Fruit fly (Drosophila melanogaster) whole organism, embryonic: Measurements from ENCODE around the gene Lsp1alpha.
A peak's percentile ranks its signal among the peaks of the same experiment; 100 is the strongest.

ENCODE experiments used
- Bgb ChIP-seq: fragments of 200-800 bp; sonication (Bioruptor generic); IDR thresholded peaks from 2 replicates; pipeline ENCODE4 v1.3.6; 2022; ENCODE audit warnings: missing biosample characterization, missing genetic modification characterization; ENCODE audit not compliant: partially characterized antibody
- CG10321 ChIP-seq: fragments of 200-800 bp; sonication (Bioruptor generic); IDR thresholded peaks from 2 replicates; pipeline ENCODE4 v1.3.6; 2022; ENCODE audit warnings: missing biosample characterization, missing genetic modification characterization
- CG11398 ChIP-seq: fragments of 200-800 bp; sonication (Bioruptor generic); optimal IDR thresholded peaks from 2 replicates; lab custom pipeline; 2016; ENCODE audit warnings: missing biosample characterization, missing genetic modification characterization
- CG13296 ChIP-seq: fragments of 200-800 bp; sonication (Bioruptor generic); optimal IDR thresholded peaks from 3 replicates; lab custom pipeline; 2018; ENCODE audit warnings: missing biosample characterization, mild to moderate bottlenecking, missing genetic modification characterization
- CG17361 ChIP-seq: fragments of 200-800 bp; sonication (Bioruptor generic); IDR thresholded peaks from 3 replicates; pipeline ENCODE4 v1.3.6; 2022; ENCODE audit warnings: missing biosample characterization, missing genetic modification characterization
- CG17829 ChIP-seq: fragments of 200-800 bp; optimal IDR thresholded peaks from 2 replicates; lab custom pipeline; 2019; ENCODE audit warnings: missing biosample characterization, mild to moderate bottlenecking, missing genetic modification characterization, moderate library complexity
- CG17912 ChIP-seq: fragments of 200-800 bp; sonication (Bioruptor generic); optimal IDR thresholded peaks from 2 replicates; lab custom pipeline; 2018; ENCODE audit warnings: missing biosample characterization, mild to moderate bottlenecking, missing genetic modification characterization
- CG18262 ChIP-seq: fragments of 200-800 bp; optimal IDR thresholded peaks from 3 replicates; lab custom pipeline; 2019; ENCODE audit warnings: missing biosample characterization, mild to moderate bottlenecking, missing genetic modification characterization, moderate library complexity
- CG18619 ChIP-seq: fragments of 200-800 bp; sonication (Bioruptor generic); optimal IDR thresholded peaks from 3 replicates; lab custom pipeline; 2017; ENCODE audit warnings: missing biosample characterization, mild to moderate bottlenecking, missing genetic modification characterization
- CG18764 ChIP-seq: fragments of 200-800 bp; sonication (Bioruptor generic); optimal IDR thresholded peaks from 3 replicates; lab custom pipeline; 2016; ENCODE audit warnings: missing biosample characterization, missing genetic modification characterization
- CG2116 ChIP-seq: fragments of 200-800 bp; sonication (Bioruptor generic); optimal IDR thresholded peaks from 3 replicates; lab custom pipeline; 2018; ENCODE audit warnings: missing biosample characterization, mild to moderate bottlenecking, missing genetic modification characterization
- CG31388 ChIP-seq: fragments of 200-800 bp; sonication (Bioruptor generic); optimal IDR thresholded peaks from 2 replicates; lab custom pipeline; 2016; ENCODE audit warnings: missing biosample characterization, missing genetic modification characterization
- CG3847 ChIP-seq: fragments of 200-800 bp; sonication (Bioruptor generic); IDR thresholded peaks from 2 replicates; pipeline ENCODE4 v1.3.6; 2022; ENCODE audit warnings: missing biosample characterization, missing genetic modification characterization
- CG42726 ChIP-seq: fragments of 200-800 bp; sonication (Bioruptor generic); IDR thresholded peaks from 2 replicates; pipeline ENCODE4 v1.3.6; 2022; ENCODE audit warnings: missing biosample characterization, missing genetic modification characterization; ENCODE audit not compliant: partially characterized antibody
- CG4730 ChIP-seq: fragments of 200-800 bp; sonication (Bioruptor generic); IDR thresholded peaks from 2 replicates; pipeline ENCODE4 v1.3.6; 2022; ENCODE audit warnings: missing biosample characterization, missing genetic modification characterization
- CG6683 ChIP-seq: fragments of 200-800 bp; sonication (Bioruptor generic); optimal IDR thresholded peaks from 2 replicates; lab custom pipeline; 2017; ENCODE audit warnings: missing biosample characterization, mild to moderate bottlenecking, missing genetic modification characterization, missing genetic modification reagents
- CG7786 ChIP-seq: fragments of 200-800 bp; sonication (Bioruptor generic); optimal IDR thresholded peaks from 2 replicates; lab custom pipeline; 2016; ENCODE audit warnings: missing biosample characterization, missing genetic modification characterization
- CG8924 ChIP-seq: fragments of 200-800 bp; optimal IDR thresholded peaks from 3 replicates; lab custom pipeline; 2019; ENCODE audit warnings: missing biosample characterization, mild to moderate bottlenecking, missing genetic modification characterization, moderate library complexity
- Dll ChIP-seq: fragments of 200-800 bp; sonication (Bioruptor generic); IDR thresholded peaks from 4 replicates; pipeline ENCODE4 v1.3.6; 2022; ENCODE audit warnings: missing biosample characterization, missing genetic modification characterization; ENCODE audit not compliant: partially characterized antibody
- Doc2 ChIP-seq: fragments of 200-800 bp; sonication (Bioruptor generic); IDR thresholded peaks from 2 replicates; pipeline ENCODE4 v1.3.6; 2022; ENCODE audit warnings: missing biosample characterization, missing genetic modification characterization
- Dp ChIP-seq: fragments of 200-800 bp; sonication (Bioruptor generic); optimal IDR thresholded peaks from 2 replicates; lab custom pipeline; 2018; ENCODE audit warnings: missing biosample characterization, mild to moderate bottlenecking, missing genetic modification characterization, moderate library complexity
- HLHmδ ChIP-seq: fragments of 200-800 bp; sonication (Bioruptor generic); optimal IDR thresholded peaks from 2 replicates; lab custom pipeline; 2018; ENCODE audit warnings: missing biosample characterization, mild to moderate bottlenecking, missing genetic modification characterization, moderate library complexity
- HmgD ChIP-seq: fragments of 200-800 bp; sonication (Bioruptor generic); optimal IDR thresholded peaks from 3 replicates; lab custom pipeline; 2016; ENCODE audit warnings: missing biosample characterization, missing genetic modification characterization
- MTF-1 ChIP-seq: fragments of 200-800 bp; sonication (Bioruptor generic); optimal IDR thresholded peaks from 2 replicates; lab custom pipeline; 2018; ENCODE audit warnings: missing biosample characterization, mild to moderate bottlenecking, missing genetic modification characterization, borderline replicate concordance
- Optix ChIP-seq: fragments of 200-800 bp; sonication (Bioruptor generic); IDR thresholded peaks from 3 replicates; pipeline ENCODE4 v1.3.6; 2022; ENCODE audit warnings: missing biosample characterization, missing genetic modification characterization
- Pdp1 ChIP-seq, 2 experiments: fragments of 200-800 bp; sonication (Bioruptor generic); optimal IDR thresholded peaks; 3 replicates each; lab custom pipeline; 2016; ENCODE audit warnings: missing biosample characterization in 2 of 2, missing genetic modification characterization in 2 of 2, mild to moderate bottlenecking in 1 of 2, moderate library complexity in 1 of 2
- Scr ChIP-seq: fragments of 200-800 bp; sonication (Bioruptor generic); IDR thresholded peaks from 2 replicates; pipeline ENCODE4 v1.3.6; 2022; ENCODE audit warnings: missing biosample characterization, missing genetic modification characterization; ENCODE audit not compliant: partially characterized antibody
- Usf ChIP-seq: fragments of 200-800 bp; sonication (Bioruptor generic); optimal IDR thresholded peaks from 2 replicates; lab custom pipeline; 2017; ENCODE audit warnings: missing genotype, missing biosample characterization, missing genetic modification characterization
- aop ChIP-seq: fragments of 200-800 bp; sonication (Bioruptor generic); IDR thresholded peaks from 2 replicates; pipeline ENCODE4 v1.3.6; 2022; ENCODE audit warnings: missing biosample characterization, missing genetic modification characterization
- crc ChIP-seq: fragments of 200-800 bp; sonication (Bioruptor generic); optimal IDR thresholded peaks from 2 replicates; lab custom pipeline; 2016; ENCODE audit warnings: missing biosample characterization, missing genetic modification characterization
- crol ChIP-seq: fragments of 200-800 bp; sonication (Bioruptor generic); IDR thresholded peaks from 2 replicates; pipeline ENCODE4 v1.3.6; 2022; ENCODE audit warnings: missing biosample characterization, missing genetic modification characterization
- dpn ChIP-seq, 2 experiments: fragments of 200-800 bp; sonication (Bioruptor generic); optimal IDR thresholded peaks; 3 replicates each; lab custom pipeline; 2016; ENCODE audit warnings: missing biosample characterization in 2 of 2, missing genetic modification characterization in 2 of 2
- dysf ChIP-seq: fragments of 200-800 bp; sonication (Bioruptor generic); IDR thresholded peaks from 3 replicates; pipeline ENCODE4 v1.3.6; 2022; ENCODE audit warnings: missing biosample characterization, missing genetic modification characterization
- esg ChIP-seq: fragments of 200-800 bp; sonication (Bioruptor generic); conservative IDR thresholded peaks from 2 replicates; pipeline ENCODE4 v1.3.6; 2022; ENCODE audit warnings: missing biosample characterization, missing genetic modification characterization
- ewg ChIP-seq: fragments of 200-800 bp; sonication (Bioruptor generic); optimal IDR thresholded peaks from 3 replicates; lab custom pipeline; 2017; ENCODE audit warnings: mild to moderate bottlenecking, missing biosample characterization, missing genetic modification reagents, missing genetic modification characterization
- fd3F ChIP-seq: fragments of 200-800 bp; sonication (Bioruptor generic); optimal IDR thresholded peaks from 2 replicates; lab custom pipeline; 2018; ENCODE audit warnings: missing biosample characterization, mild to moderate bottlenecking, missing genetic modification characterization, moderate library complexity
- h ChIP-seq: fragments of >200 bp; optimal IDR thresholded peaks from 2 replicates; lab custom pipeline; 2017
- ham ChIP-seq: fragments of 200-800 bp; sonication (Bioruptor generic); IDR thresholded peaks from 2 replicates; pipeline ENCODE4 v1.3.6; 2022; ENCODE audit warnings: missing biosample characterization, missing genetic modification characterization
- hth ChIP-seq: fragments of >200 bp; optimal IDR thresholded peaks from 2 replicates; lab custom pipeline; 2017; ENCODE audit warnings: inconsistent platforms
- nau ChIP-seq: fragments of 200-800 bp; sonication (Bioruptor generic); optimal IDR thresholded peaks from 3 replicates; lab custom pipeline; 2017; ENCODE audit warnings: missing biosample characterization, mild to moderate bottlenecking, missing genetic modification characterization, missing genetic modification reagents
- otp ChIP-seq: fragments of 200-800 bp; sonication (Bioruptor generic); IDR thresholded peaks from 3 replicates; pipeline ENCODE4, ENCODE4 v1.3.6; 2022; ENCODE audit warnings: missing biosample characterization, missing genetic modification characterization
- pfk ChIP-seq: fragments of 200-800 bp; sonication (Bioruptor generic); optimal IDR thresholded peaks from 2 replicates; lab custom pipeline; 2018; ENCODE audit warnings: missing biosample characterization, mild to moderate bottlenecking, missing genetic modification characterization, moderate library complexity
- phol ChIP-seq: fragments of 200-800 bp; sonication (Bioruptor generic); optimal IDR thresholded peaks from 3 replicates; lab custom pipeline; 2018; ENCODE audit warnings: missing biosample characterization, mild to moderate bottlenecking, missing genetic modification characterization, moderate library complexity
- prd ChIP-seq, 3 experiments: fragments of >200 bp in 2 of 3; fragments of 200-800 bp in 1 of 3; sonication (Bioruptor generic) in 1 of 3; optimal IDR thresholded peaks in 2 of 3; IDR thresholded peaks in 1 of 3; 2 replicates in 2 of 3; 3 replicates in 1 of 3; pipeline versions ENCODE4 v1.3.6 to Lab custom; 2017 to 2022; ENCODE audit warnings: missing biosample characterization in 1 of 3, missing genetic modification characterization in 1 of 3
- ro ChIP-seq: fragments of 200-800 bp; sonication (Bioruptor generic); IDR thresholded peaks from 2 replicates; pipeline ENCODE4 v1.3.6; 2022; ENCODE audit warnings: missing biosample characterization, missing genetic modification characterization
- schlank ChIP-seq: fragments of 200-800 bp; sonication (Bioruptor generic); optimal IDR thresholded peaks from 2 replicates; lab custom pipeline; 2018; ENCODE audit warnings: missing biosample characterization, mild to moderate bottlenecking, missing genetic modification characterization
- stc ChIP-seq: fragments of 200-800 bp; sonication (Bioruptor generic); IDR thresholded peaks from 2 replicates; pipeline ENCODE4 v1.3.6; 2022; ENCODE audit warnings: missing biosample characterization, missing genetic modification characterization
- toy ChIP-seq: fragments of 200-800 bp; sonication (Bioruptor generic); IDR thresholded peaks from 2 replicates; pipeline ENCODE4 v1.3.6; 2022; ENCODE audit warnings: missing biosample characterization, missing genetic modification characterization
- wor ChIP-seq: fragments of 200-800 bp; sonication (Bioruptor generic); IDR thresholded peaks from 2 replicates; pipeline ENCODE4 v1.3.6; 2022; ENCODE audit warnings: missing biosample characterization, missing genetic modification characterization
- zfh1 ChIP-seq: fragments of 200-800 bp; sonication (Bioruptor generic); IDR thresholded peaks from 3 replicates; pipeline ENCODE4 v1.3.6; 2022; ENCODE audit warnings: missing biosample characterization, missing genetic modification characterization

Lsp1alpha gene

DNA sequence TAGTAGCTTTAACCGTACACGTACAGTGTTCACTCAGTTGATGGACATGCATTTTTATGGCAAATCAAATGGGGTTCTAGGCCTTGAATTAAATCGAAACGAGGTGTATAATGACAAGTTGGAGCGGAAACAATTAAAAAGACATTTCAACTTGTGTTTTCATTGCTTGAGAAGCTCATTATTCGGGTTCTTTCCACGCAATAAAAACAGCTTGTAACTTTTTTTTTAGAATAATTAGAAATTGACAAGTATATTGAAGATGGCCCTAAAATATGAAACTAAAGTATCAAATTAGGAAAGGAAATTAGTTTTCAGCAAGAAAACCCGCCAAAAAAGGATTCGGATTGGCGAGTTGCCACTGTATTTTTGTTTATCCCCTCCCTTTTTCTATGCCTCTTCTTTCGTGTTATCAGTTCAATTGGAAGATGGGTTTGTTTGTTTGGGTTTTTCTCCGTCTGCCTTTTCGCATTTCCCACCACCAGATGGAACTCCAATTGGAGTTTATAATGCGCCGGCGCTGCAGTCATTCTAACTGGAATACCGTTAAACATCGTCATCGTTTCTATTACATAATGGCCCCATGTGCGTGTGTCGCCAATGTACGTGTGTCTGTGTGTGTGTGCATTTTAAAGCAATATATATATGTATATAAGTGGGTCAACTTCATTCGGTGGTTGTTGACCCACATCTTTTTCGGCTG lies 23.4 kb upstream of the Lsp1alpha start (continued):
- TF ChIP-seq CG18619 (GFP tag; lab: Kevin White, UChicago), result no peak
- no peak for TF ChIP-seq CG18764 (GFP tag; lab: Kevin White, UChicago)
- TF ChIP-seq phol (tag; lab: Kevin White, UChicago), result peak; percentile 57
- peak; percentile 18 for TF ChIP-seq CG11398 (GFP tag; lab: Kevin White, UChicago)
- TF ChIP-seq prd (optimal IDR thresholded peaks at IDR 0.05; lab: Kevin White, UChicago), result no peak
- TF ChIP-seq prd (GFP tag; IDR thresholded peaks at IDR 0.05; lab: Robert Waterston, UW), result peak; percentile 39; the same call in 2 of the 3 replicates
- no peak for TF ChIP-seq fd3F (GFP tag; lab: Kevin White, UChicago)
- TF ChIP-seq CG8924 (tag; lab: Kevin White, UChicago), result no peak
- TF ChIP-seq CG7786, result peak; percentile 13
- TF ChIP-seq crc (GFP tag; lab: Kevin White, UChicago), result peak; percentile 51
- TF ChIP-seq CG17829 (tag; lab: Kevin White, UChicago), result peak; percentile 15
- no peak for TF ChIP-seq wor
- TF ChIP-seq dpn (GFP tag; optimal IDR thresholded peaks at IDR 0.05; lab: Kevin White, UChicago), result peak; percentile 30 to 60
- peak; percentile 4 for TF ChIP-seq CG13296 (GFP tag; lab: Kevin White, UChicago)
- no peak for TF ChIP-seq CG6683 (GFP tag; lab: Kevin White, UChicago)
- TF ChIP-seq otp, result no peak
- no peak for TF ChIP-seq ham
- TF ChIP-seq h (lab: Kevin White, UChicago), result no peak
- TF ChIP-seq toy (GFP tag; lab: Robert Waterston, UW), result no peak
- no peak for TF ChIP-seq Scr
- TF ChIP-seq CG10321, result no peak
- peak; percentile 47 for TF ChIP-seq CG18262 (tag; lab: Kevin White, UChicago)
- TF ChIP-seq Optix (GFP tag; lab: Robert Waterston, UW), result no peak
- no peak for TF ChIP-seq zfh1 (GFP tag; lab: Robert Waterston, UW)
- TF ChIP-seq stc (GFP tag; lab: Robert Waterston, UW), result no peak
- TF ChIP-seq hth (lab: Kevin White, UChicago), result no peak
- TF ChIP-seq HLHmδ (GFP tag; lab: Kevin White, UChicago), result no peak
- TF ChIP-seq CG42726 (GFP tag; lab: Robert Waterston, UW), result no peak
- no peak for TF ChIP-seq CG17912 (GFP tag; lab: Kevin White, UChicago)
- no peak for TF ChIP-seq CG2116 (GFP tag; lab: Kevin White, UChicago)
- peak; percentile 2 for TF ChIP-seq ewg (GFP tag; lab: Kevin White, UChicago)
- no peak for TF ChIP-seq ro (GFP tag; lab: Robert Waterston, UW)
- no peak for TF ChIP-seq Bgb
- TF ChIP-seq CG3847 (GFP tag; lab: Robert Waterston, UW), result no peak
- TF ChIP-seq pfk, result no peak
- TF ChIP-seq CG4730 (GFP tag; lab: Robert Waterston, UW), result no peak
- TF ChIP-seq crol (GFP tag; lab: Robert Waterston, UW), result no peak
- no peak; the same call in 1 of the 2 replicates for TF ChIP-seq esg (GFP tag; lab: Robert Waterston, UW)
- TF ChIP-seq nau (GFP tag; lab: Kevin White, UChicago), result no peak
- TF ChIP-seq Usf (GFP tag; lab: Kevin White, UChicago), result no peak
- no peak for TF ChIP-seq MTF-1
- TF ChIP-seq Dll, result no peak
- no peak for TF ChIP-seq CG31388 (GFP tag; lab: Kevin White, UChicago)
- TF ChIP-seq Dp (GFP tag; lab: Kevin White, UChicago), result no peak
- TF ChIP-seq schlank, result no peak
- no peak for TF ChIP-seq Doc2 (GFP tag; lab: Robert Waterston, UW)
- TF ChIP-seq CG17361 (GFP tag; lab: Robert Waterston, UW), result peak; percentile 66; the same call in 2 of the 3 replicates
- TF ChIP-seq Pdp1 (GFP tag; optimal IDR thresholded peaks at IDR 0.05; lab: Kevin White, UChicago), result peak; percentile 60 to 90
- TF ChIP-seq HmgD, result no peak
- peak; percentile 43; the same call in 2 of the 3 replicates for TF ChIP-seq dysf (GFP tag; lab: Robert Waterston, UW)
- TF ChIP-seq aop (GFP tag; lab: Robert Waterston, UW), result no peak
